Worm (Caenorhabditis elegans): ENCODE data around the gene npp-26.

- no peak for TF ChIP-seq nhr-77 (tag; optimal IDR thresholded peaks at IDR 0.05)
- no peak for TF ChIP-seq zag-1 (tag; optimal IDR thresholded peaks at IDR 0.05)
- no peak for TF ChIP-seq mes-2 (tag; optimal IDR thresholded peaks at IDR 0.05; ENCODE audit: poor library complexity, severe bottlenecking)
- no peak for TF ChIP-seq mxl-3 (GFP tag; optimal IDR thresholded peaks at IDR 0.05)
- TF ChIP-seq mdl-1 (tag; optimal IDR thresholded peaks at IDR 0.05), result no peak
- no peak for TF ChIP-seq ama-1 (optimal IDR thresholded peaks at IDR 0.05)
- TF ChIP-seq hlh-11 (tag; optimal IDR thresholded peaks at IDR 0.05), result no peak
- no peak for TF ChIP-seq dve-1 (tag; optimal IDR thresholded peaks at IDR 0.05; ENCODE audit: insufficient read depth)
- TF ChIP-seq D1046.2 (GFP tag; IDR thresholded peaks at IDR 0.05), result no peak
- no peak for TF ChIP-seq nhr-25 (tag; optimal IDR thresholded peaks at IDR 0.05; ENCODE audit: borderline replicate concordance, insufficient read depth)
- TF ChIP-seq lsy-2 (tag; optimal IDR thresholded peaks at IDR 0.05), result no peak
- no peak for TF ChIP-seq arid-1 (GFP tag; conservative IDR thresholded peaks at IDR 0.05)
Measured at ce11 chrIV:4737258-4737657, 27.3 kb upstream of the npp-26 start, which contains the start of gene fbxb-78.
